Worm (Caenorhabditis elegans) whole organism, L3 larva: ENCODE results near the gene fbxa-190.

Experiments
- aly-2 ChIP-seq: fragments of 150-350 bp; optimal IDR thresholded peaks from 2 replicates; lab custom pipeline; 2014; ENCODE audit warnings: missing biosample characterization, missing genetic modification characterization
- ceh-28 ChIP-seq: fragments of 150-350 bp; optimal IDR thresholded peaks from 2 replicates; lab custom pipeline; 2014; ENCODE audit warnings: missing biosample characterization, missing genetic modification reagents, missing genetic modification characterization
- elt-2 ChIP-seq: sonication (generic microtip); optimal IDR thresholded peaks from 2 replicates; lab custom pipeline; 2016; ENCODE audit warnings: missing genetic modification reagents, mild to moderate bottlenecking, missing genetic modification characterization, missing compliant biosample characterization
- elt-3 ChIP-seq, 3 experiments: fragments of 150-350 bp in 1 of 3; sonication (generic microtip) in 2 of 3; optimal IDR thresholded peaks; 2 replicates in 2 of 3; 4 replicates in 1 of 3; lab custom pipeline; 2014 to 2017; ENCODE audit warnings: missing biosample characterization in 3 of 3, missing genetic modification characterization in 3 of 3
- nhr-12 ChIP-seq: fragments of 150-350 bp; optimal IDR thresholded peaks from 2 replicates; lab custom pipeline; 2014; ENCODE audit warnings: missing biosample characterization, missing genetic modification characterization
- nhr-237 ChIP-seq: fragments of 150-350 bp; optimal IDR thresholded peaks from 2 replicates; lab custom pipeline; 2014; ENCODE audit warnings: missing biosample characterization, missing genetic modification characterization
- nhr-76 ChIP-seq: fragments of 150-350 bp; sonication (generic microtip); optimal IDR thresholded peaks from 5 replicates; lab custom pipeline; 2014; ENCODE audit warnings: missing biosample characterization, missing genetic modification characterization
- nhr-77 ChIP-seq: fragments of 150-350 bp; optimal IDR thresholded peaks from 2 replicates; lab custom pipeline; 2014; ENCODE audit warnings: missing biosample characterization, missing genetic modification characterization
- pqm-1 ChIP-seq: fragments of 150-350 bp; optimal IDR thresholded peaks from 2 replicates; lab custom pipeline; 2017; ENCODE audit warnings: missing biosample characterization, missing genetic modification characterization, inconsistent platforms

DNA sequence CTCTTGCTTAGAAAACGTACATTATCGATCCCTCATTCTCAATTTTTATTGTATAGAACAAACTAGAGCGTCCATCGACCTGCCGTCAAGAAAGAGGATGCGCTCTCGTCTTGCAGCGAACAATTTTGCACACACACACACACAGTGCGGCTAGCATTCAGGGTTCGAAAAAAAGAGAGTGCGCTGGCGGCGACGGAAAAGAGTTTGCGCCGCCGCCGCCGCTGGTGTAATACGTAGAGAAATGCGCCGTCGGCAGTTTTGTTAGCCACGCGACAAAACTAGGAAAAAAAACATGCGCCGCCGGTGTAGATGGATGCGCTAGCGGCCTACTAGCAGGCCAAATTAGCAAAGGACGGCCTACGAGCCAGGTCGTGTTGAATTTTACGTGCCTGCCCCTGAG, 11.7 kb downstream of the fbxa-190 start:
- TF ChIP-seq aly-2 (tag; lab: Kevin White, UChicago): no peak
- no peak for TF ChIP-seq nhr-77 (tag; lab: Kevin White, UChicago)
- no peak for TF ChIP-seq pqm-1
- no peak for TF ChIP-seq elt-2 (tag; lab: Kevin White, UChicago)
- no peak for TF ChIP-seq nhr-12 (tag; lab: Kevin White, UChicago)
- TF ChIP-seq nhr-237 (tag; lab: Kevin White, UChicago): no peak
- TF ChIP-seq nhr-76: no peak
- TF ChIP-seq ceh-28 (tag; lab: Kevin White, UChicago): no peak
- no peak for TF ChIP-seq elt-3 (tag; optimal IDR thresholded peaks at IDR 0.05; lab: Kevin White, UChicago)
